Worm (Caenorhabditis elegans): ENCODE measurements around the gene Y73F4A.2.
A peak's percentile ranks its signal among the peaks of the same experiment; 100 is the strongest.

Gene Y73F4A.2

ce11 chrIV:9001184-9001583, 42.0 kb downstream of the Y73F4A.2 start (continued):
- TF ChIP-seq dox-1 (GFP tag; IDR thresholded peaks at IDR 0.05) = no peak; the same call in 1 of the 2 replicates
- TF ChIP-seq nfya-1 (tag; optimal IDR thresholded peaks at IDR 0.05; ENCODE audit: borderline replicate concordance, insufficient read depth) = no peak
- no peak for TF ChIP-seq F23B12.7 (tag; optimal IDR thresholded peaks at IDR 0.05; ENCODE audit: insufficient read depth)
- TF ChIP-seq gei-17 (GFP tag; optimal IDR thresholded peaks at IDR 0.05) = no peak
- no peak for TF ChIP-seq ztf-3 (GFP tag; optimal IDR thresholded peaks at IDR 0.05)
- no peak for TF ChIP-seq K11D2.4 (GFP tag; IDR thresholded peaks at IDR 0.05)
- TF ChIP-seq pbrm-1 (GFP tag; IDR thresholded peaks at IDR 0.05) = peak; percentile 57; the same call in 1 of the 2 replicates
- no peak for TF ChIP-seq Y56A3A.18 (GFP tag; IDR thresholded peaks at IDR 0.05)
- TF ChIP-seq F55B11.4 (tag; optimal IDR thresholded peaks at IDR 0.05; ENCODE audit: borderline replicate concordance, insufficient read depth) = no peak
- no peak; the same call in 1 of the 2 replicates for TF ChIP-seq F33H1.4 (GFP tag; IDR thresholded peaks at IDR 0.05)
- no peak for TF ChIP-seq pha-4 (tag; optimal IDR thresholded peaks at IDR 0.05)
- TF ChIP-seq B0019.2 (GFP tag; conservative IDR thresholded peaks at IDR 0.05) = no peak
- no peak for TF ChIP-seq sea-2 (GFP tag; IDR thresholded peaks at IDR 0.05)
- TF ChIP-seq unc-62 (GFP tag; optimal IDR thresholded peaks at IDR 0.05) = no peak
- no peak for TF ChIP-seq ztf-25 (GFP tag; IDR thresholded peaks at IDR 0.05)
- no peak for TF ChIP-seq zfh-2 (GFP tag; conservative IDR thresholded peaks at IDR 0.05)
- peak; percentile 89 for TF ChIP-seq hmg-1.2 (GFP tag; IDR thresholded peaks at IDR 0.05)
- no peak for TF ChIP-seq ztf-22 (GFP tag; optimal IDR thresholded peaks at IDR 0.05)
- TF ChIP-seq unc-130 (GFP tag; optimal IDR thresholded peaks at IDR 0.05) = no peak
- no peak for TF ChIP-seq F22D6.2 (tag; optimal IDR thresholded peaks at IDR 0.05)
- TF ChIP-seq chd-7 (tag; optimal IDR thresholded peaks at IDR 0.05) = no peak
- TF ChIP-seq let-526 (GFP tag; IDR thresholded peaks at IDR 0.05) = no peak
- TF ChIP-seq nfyb-1 (GFP tag; IDR thresholded peaks at IDR 0.05) = no peak
- no peak for TF ChIP-seq nhr-27 (tag; optimal IDR thresholded peaks at IDR 0.05)
- TF ChIP-seq hsf-1 (GFP tag; IDR thresholded peaks at IDR 0.05) = no peak
- no peak for TF ChIP-seq ama-1 (optimal IDR thresholded peaks at IDR 0.05)
- TF ChIP-seq ama-1 (GFP tag; optimal IDR thresholded peaks at IDR 0.05) = no peak
- TF ChIP-seq nhr-80 (tag; optimal IDR thresholded peaks at IDR 0.05) = no peak
- TF ChIP-seq attf-6 (GFP tag; IDR thresholded peaks at IDR 0.05) = peak; percentile 90
- peak; percentile 93 for TF ChIP-seq snpc-1.1 (tag; optimal IDR thresholded peaks at IDR 0.05; ENCODE audit: insufficient read depth)
- no peak for TF ChIP-seq F57C9.4 (tag; optimal IDR thresholded peaks at IDR 0.05)
- no peak for TF ChIP-seq ztf-26 (tag; optimal IDR thresholded peaks at IDR 0.05)
- TF ChIP-seq attf-5 (GFP tag; optimal IDR thresholded peaks at IDR 0.05) = no peak
- no peak for TF ChIP-seq nfya-2 (GFP tag; IDR thresholded peaks at IDR 0.05)
- no peak for TF ChIP-seq mcd-1 (GFP tag; IDR thresholded peaks at IDR 0.05)
- no peak for TF ChIP-seq madf-6 (GFP tag; IDR thresholded peaks at IDR 0.05)
- TF ChIP-seq lin-26 (GFP tag; IDR thresholded peaks at IDR 0.05) = peak; percentile 56; the same call in 1 of the 2 replicates
- TF ChIP-seq B0261.1 (tag; optimal IDR thresholded peaks at IDR 0.05) = no peak
- TF ChIP-seq let-607 (tag; optimal IDR thresholded peaks at IDR 0.05) = no peak
- no peak for TF ChIP-seq egrh-3 (GFP tag; IDR thresholded peaks at IDR 0.05)
- TF ChIP-seq Y67H2A.10 (GFP tag; conservative IDR thresholded peaks at IDR 0.05) = no peak
- TF ChIP-seq attf-3 (GFP tag; conservative IDR thresholded peaks at IDR 0.05) = no peak
- TF ChIP-seq ets-4 (GFP tag; optimal IDR thresholded peaks at IDR 0.05) = no peak
- no peak for TF ChIP-seq cebp-1 (GFP tag; IDR thresholded peaks at IDR 0.05)
- TF ChIP-seq cebp-1 (tag; optimal IDR thresholded peaks at IDR 0.05) = no peak
- TF ChIP-seq T26A5.8 (tag; optimal IDR thresholded peaks at IDR 0.05) = no peak
- no peak for TF ChIP-seq C06A6.2 (GFP tag; conservative IDR thresholded peaks at IDR 0.05)
- TF ChIP-seq Y95B8A.8 (GFP tag; IDR thresholded peaks at IDR 0.05) = no peak
- no peak for TF ChIP-seq F52B5.7 (tag; optimal IDR thresholded peaks at IDR 0.05)
